Worm (Caenorhabditis elegans): Measurements from ENCODE around the gene nhr-173.

DNA sequence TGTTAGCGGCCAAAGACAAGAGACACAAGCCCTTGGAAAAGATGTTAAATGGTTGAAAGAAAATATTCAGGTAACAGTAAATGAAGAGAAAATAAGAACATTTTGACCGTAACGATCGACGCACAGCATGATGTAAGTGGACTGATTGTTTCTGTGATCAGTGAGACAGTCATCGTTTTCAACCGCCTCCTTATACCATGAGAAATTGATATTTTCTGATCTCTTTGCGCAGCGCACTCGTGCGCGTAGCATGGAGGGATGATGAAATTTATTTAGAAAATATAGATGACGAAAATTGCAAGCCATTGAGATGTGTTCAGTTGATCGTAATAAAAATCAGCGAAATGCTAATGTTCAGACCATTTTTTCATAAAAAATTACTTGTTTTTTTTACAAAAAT, 5.8 kb upstream of the nhr-173 start:
- TF ChIP-seq scrt-1 (GFP tag; IDR thresholded peaks at IDR 0.05) (no peak), F13C5.2 (tag; optimal IDR thresholded peaks at IDR 0.05) (no peak), ama-1 (optimal IDR thresholded peaks at IDR 0.05) (no peak), B0310.2 (tag; optimal IDR thresholded peaks at IDR 0.05) (no peak), tbx-11 (GFP tag; IDR thresholded peaks at IDR 0.05) (no peak), tra-4 (tag; optimal IDR thresholded peaks at IDR 0.05) (no peak), tbx-37 (GFP tag; conservative IDR thresholded peaks at IDR 0.05) (no peak), ets-7 (tag; optimal IDR thresholded peaks at IDR 0.05) (no peak), flt-1 (GFP tag; IDR thresholded peaks at IDR 0.05) (no peak), ceh-36 (tag; optimal IDR thresholded peaks at IDR 0.05) (no peak), ceh-13 (GFP tag; optimal IDR thresholded peaks at IDR 0.05) (no peak), hmbx-1 (tag; optimal IDR thresholded peaks at IDR 0.05) (no peak), aly-1 (tag; optimal IDR thresholded peaks at IDR 0.05) (no peak)
